Fruit fly (Drosophila melanogaster) whole organism, embryonic: ENCODE measurements around the gene TyrRS.

Experiments used
- ATbp ChIP-seq: fragments of 200-800 bp; sonication (Bioruptor generic); optimal IDR thresholded peaks from 2 replicates; lab custom pipeline; 2017; ENCODE audit warnings: missing biosample characterization, mild to moderate bottlenecking, missing genetic modification characterization, missing genetic modification reagents
- Asciz ChIP-seq: fragments of 200-800 bp; sonication (Bioruptor generic); optimal IDR thresholded peaks from 2 replicates; lab custom pipeline; 2017; ENCODE audit warnings: missing biosample characterization, mild to moderate bottlenecking, missing genetic modification characterization, missing genetic modification reagents
- Bdp1 ChIP-seq: fragments of 200-800 bp; sonication (Bioruptor generic); optimal IDR thresholded peaks from 3 replicates; lab custom pipeline; 2016; ENCODE audit warnings: missing biosample characterization, missing genetic modification characterization
- Blimp-1 ChIP-seq: fragments of 200-800 bp; sonication (Bioruptor generic); optimal IDR thresholded peaks from 3 replicates; lab custom pipeline; 2018; ENCODE audit warnings: missing biosample characterization, missing genetic modification characterization, mild to moderate bottlenecking, moderate library complexity, missing genetic modification reagents
- CG10654 ChIP-seq: fragments of 200-800 bp; sonication (Bioruptor generic); optimal IDR thresholded peaks from 2 replicates; lab custom pipeline; 2016; ENCODE audit warnings: missing biosample characterization, missing genetic modification characterization
- CG10979 ChIP-seq: fragments of 200-800 bp; sonication (Bioruptor generic); optimal IDR thresholded peaks from 2 replicates; lab custom pipeline; 2018; ENCODE audit warnings: missing biosample characterization, mild to moderate bottlenecking, missing genetic modification characterization, moderate library complexity
- CG11504 ChIP-seq: fragments of 200-800 bp; sonication (Bioruptor generic); optimal IDR thresholded peaks from 3 replicates; lab custom pipeline; 2019; ENCODE audit warnings: missing biosample characterization, mild to moderate bottlenecking, missing genetic modification characterization, moderate library complexity
- CG14014 ChIP-seq: fragments of 200-800 bp; sonication (Bioruptor generic); IDR thresholded peaks from 2 replicates; pipeline ENCODE4 v1.3.6; 2022; ENCODE audit warnings: missing biosample characterization, missing genetic modification characterization
- CG1529 ChIP-seq: fragments of 200-800 bp; sonication (Bioruptor generic); optimal IDR thresholded peaks from 3 replicates; lab custom pipeline; 2018; ENCODE audit warnings: missing biosample characterization, missing genetic modification characterization
- CG1603 ChIP-seq: fragments of 200-800 bp; sonication (Bioruptor generic); optimal IDR thresholded peaks from 2 replicates; lab custom pipeline; 2019; ENCODE audit warnings: missing biosample characterization, mild to moderate bottlenecking, missing genetic modification characterization, moderate library complexity
- CG17361 ChIP-seq: fragments of 200-800 bp; sonication (Bioruptor generic); IDR thresholded peaks from 3 replicates; pipeline ENCODE4 v1.3.6; 2022; ENCODE audit warnings: missing biosample characterization, missing genetic modification characterization
- CG18262 ChIP-seq: fragments of 200-800 bp; optimal IDR thresholded peaks from 3 replicates; lab custom pipeline; 2019; ENCODE audit warnings: missing biosample characterization, mild to moderate bottlenecking, missing genetic modification characterization, moderate library complexity
- CG2202 ChIP-seq: fragments of 200-800 bp; sonication (Bioruptor generic); optimal IDR thresholded peaks from 2 replicates; lab custom pipeline; 2018; ENCODE audit warnings: missing biosample characterization, mild to moderate bottlenecking, missing genetic modification characterization
- CG2712 ChIP-seq: fragments of 200-800 bp; optimal IDR thresholded peaks from 3 replicates; lab custom pipeline; 2019; ENCODE audit warnings: missing biosample characterization, mild to moderate bottlenecking, missing genetic modification characterization, moderate library complexity
- CG31441 ChIP-seq: fragments of 200-800 bp; sonication (Bioruptor generic); IDR thresholded peaks from 2 replicates; pipeline ENCODE4 v1.3.6; 2022; ENCODE audit warnings: missing biosample characterization, missing genetic modification characterization
- CG5953 ChIP-seq: fragments of 200-800 bp; sonication (Bioruptor generic); IDR thresholded peaks from 2 replicates; pipeline ENCODE4 v1.3.6; 2022; ENCODE audit warnings: missing biosample characterization, missing genetic modification characterization
- CG8388 ChIP-seq: fragments of 200-800 bp; sonication (Bioruptor generic); optimal IDR thresholded peaks from 2 replicates; lab custom pipeline; 2019; ENCODE audit warnings: missing biosample characterization, mild to moderate bottlenecking, missing genetic modification characterization, moderate library complexity
- Doc3 ChIP-seq: fragments of 200-800 bp; sonication (Bioruptor generic); IDR thresholded peaks from 3 replicates; pipeline ENCODE4 v1.3.6; 2022; ENCODE audit warnings: missing biosample characterization, missing genetic modification characterization; ENCODE audit not compliant: partially characterized antibody
- Elba2 ChIP-seq: fragments of 200-800 bp; sonication (Bioruptor generic); optimal IDR thresholded peaks from 3 replicates; lab custom pipeline; 2016; ENCODE audit warnings: missing biosample characterization, missing genetic modification characterization
- Gsc ChIP-seq: fragments of 200-800 bp; sonication (Bioruptor generic); IDR thresholded peaks from 2 replicates; pipeline ENCODE4 v1.3.6; 2022; ENCODE audit warnings: missing biosample characterization, missing genetic modification characterization
- Neu2 ChIP-seq: fragments of 200-800 bp; sonication (Bioruptor generic); optimal IDR thresholded peaks from 3 replicates; lab custom pipeline; 2016; ENCODE audit warnings: missing biosample characterization, missing genetic modification characterization, borderline replicate concordance
- Sox102F ChIP-seq: fragments of 200-800 bp; sonication (Bioruptor generic); optimal IDR thresholded peaks from 2 replicates; lab custom pipeline; 2018; ENCODE audit warnings: missing biosample characterization, mild to moderate bottlenecking, missing genetic modification characterization, moderate library complexity
- az2 ChIP-seq: fragments of 200-800 bp; sonication (Bioruptor generic); optimal IDR thresholded peaks from 3 replicates; lab custom pipeline; 2016; ENCODE audit warnings: missing biosample characterization, missing genetic modification characterization
- bsh ChIP-seq, 2 experiments: fragments of 200-800 bp; sonication (Bioruptor generic); optimal IDR thresholded peaks; 2 replicates each; lab custom pipeline; 2017 to 2018; ENCODE audit warnings: mild to moderate bottlenecking in 2 of 2, missing biosample characterization in 2 of 2, missing genetic modification characterization in 2 of 2, moderate library complexity in 1 of 2
- chm ChIP-seq: fragments of 200-800 bp; sonication (Bioruptor generic); IDR thresholded peaks from 2 replicates; pipeline ENCODE4 v1.3.6; 2022; ENCODE audit warnings: missing biosample characterization, missing genetic modification characterization
- ci ChIP-seq: fragments of 200-800 bp; sonication (Bioruptor generic); IDR thresholded peaks from 3 replicates; pipeline ENCODE4 v1.3.6; 2022; ENCODE audit warnings: missing biosample characterization, missing genetic modification characterization
- dimm ChIP-seq: fragments of 200-800 bp; sonication (Bioruptor generic); IDR thresholded peaks from 2 replicates; pipeline ENCODE4 v1.3.6; 2022; ENCODE audit warnings: missing biosample characterization, missing genetic modification characterization
- dmrt99B ChIP-seq: fragments of 200-800 bp; sonication (Bioruptor generic); optimal IDR thresholded peaks from 2 replicates; lab custom pipeline; 2018; ENCODE audit warnings: missing biosample characterization, mild to moderate bottlenecking, missing genetic modification characterization, moderate library complexity
- dpn ChIP-seq, 2 experiments: fragments of 200-800 bp; sonication (Bioruptor generic); optimal IDR thresholded peaks; 3 replicates each; lab custom pipeline; 2016; ENCODE audit warnings: missing biosample characterization in 2 of 2, missing genetic modification characterization in 2 of 2
- eyg ChIP-seq: fragments of 200-800 bp; sonication (Bioruptor generic); optimal IDR thresholded peaks from 3 replicates; lab custom pipeline; 2016; ENCODE audit warnings: missing biosample characterization, missing genetic modification characterization
- gem ChIP-seq: fragments of 200-800 bp; sonication (Bioruptor generic); optimal IDR thresholded peaks from 2 replicates; lab custom pipeline; 2019; ENCODE audit warnings: missing biosample characterization, mild to moderate bottlenecking, missing genetic modification characterization, moderate library complexity
- grn ChIP-seq: fragments of 200-800 bp; sonication (Bioruptor generic); optimal IDR thresholded peaks from 3 replicates; lab custom pipeline; 2017; ENCODE audit warnings: missing biosample characterization, missing genetic modification characterization
- luna ChIP-seq: fragments of 200-800 bp; sonication (Bioruptor generic); optimal IDR thresholded peaks from 2 replicates; lab custom pipeline; 2016; ENCODE audit warnings: missing biosample characterization, missing genetic modification characterization
- phol ChIP-seq: fragments of 200-800 bp; sonication (Bioruptor generic); optimal IDR thresholded peaks from 3 replicates; lab custom pipeline; 2018; ENCODE audit warnings: missing biosample characterization, mild to moderate bottlenecking, missing genetic modification characterization, moderate library complexity
- psq ChIP-seq: fragments of 200-800 bp; sonication (Bioruptor generic); optimal IDR thresholded peaks from 2 replicates; lab custom pipeline; 2017; ENCODE audit warnings: missing biosample characterization, missing genetic modification characterization
- rib ChIP-seq: fragments of 200-800 bp; sonication (Bioruptor generic); IDR thresholded peaks from 2 replicates; pipeline ENCODE4 v1.3.6; 2022; ENCODE audit warnings: missing biosample characterization, missing genetic modification characterization
- row ChIP-seq: fragments of 200-800 bp; sonication (Bioruptor generic); IDR thresholded peaks from 3 replicates; pipeline ENCODE4 v1.3.6; 2022; ENCODE audit warnings: missing biosample characterization, missing genetic modification characterization
- sc ChIP-seq, 3 experiments: fragments of >200 bp in 2 of 3; fragments of 200-800 bp in 1 of 3; sonication (Bioruptor generic) in 1 of 3; optimal IDR thresholded peaks; 2 replicates in 2 of 3; 3 replicates in 1 of 3; lab custom pipeline; 2017; ENCODE audit warnings: mild to moderate bottlenecking in 1 of 3, missing biosample characterization in 1 of 3, missing genetic modification characterization in 1 of 3, missing genetic modification reagents in 1 of 3
- sens ChIP-seq: fragments of 200-800 bp; sonication (Bioruptor generic); peaks from one replicate; lab custom pipeline; 2016; ENCODE audit warnings: missing biosample characterization, missing genetic modification characterization
- vvl ChIP-seq: fragments of 200-800 bp; sonication (Bioruptor generic); IDR thresholded peaks from 2 replicates; pipeline ENCODE4 v1.3.6; 2022; ENCODE audit warnings: missing biosample characterization, missing genetic modification characterization
- wor ChIP-seq: fragments of 200-800 bp; sonication (Bioruptor generic); IDR thresholded peaks from 2 replicates; pipeline ENCODE4 v1.3.6; 2022; ENCODE audit warnings: missing biosample characterization, missing genetic modification characterization

Gene TyrRS

dm6 chr3L:16451887-16452751 lies 33.0 kb upstream of the TyrRS start, which contains the start of gene dsx-c73A (continued):
- TF ChIP-seq grn (GFP tag; lab: Kevin White, UChicago), result no peak
- peak; percentile 23 for TF ChIP-seq CG2202 (tag; lab: Kevin White, UChicago)
- TF ChIP-seq eyg (GFP tag; lab: Kevin White, UChicago), result no peak
- TF ChIP-seq CG14014 (GFP tag; lab: Robert Waterston, UW), result no peak
- TF ChIP-seq luna (GFP tag; lab: Kevin White, UChicago), result no peak

dm6 chr3L:16442628-16443027 lies 23.5 kb upstream of the TyrRS start:
- 0 out of 3 replicates have a peak, but pooled peaks have one; percentile 26 for TF ChIP-seq CG17361 (GFP tag; lab: Robert Waterston, UW)
- peak; percentile 44 for TF ChIP-seq CG11504
- TF ChIP-seq CG8388 (GFP tag; lab: Kevin White, UChicago), result peak; percentile 17
- no peak for TF ChIP-seq Doc3 (GFP tag; lab: Robert Waterston, UW)
- peak; percentile 24; the same call in 1 of the 2 replicates for TF ChIP-seq CG31441
- TF ChIP-seq CG18262 (tag; lab: Kevin White, UChicago), result peak; percentile 42
- TF ChIP-seq CG5953 (GFP tag; lab: Robert Waterston, UW), result 0 out of 2 replicates have a peak, but pooled peaks have one; percentile 5
- peak; percentile 27 for TF ChIP-seq Asciz (GFP tag; lab: Kevin White, UChicago)
- no peak for TF ChIP-seq rib
- TF ChIP-seq Gsc (GFP tag; lab: Robert Waterston, UW), result no peak
- TF ChIP-seq Bdp1 (GFP tag; lab: Kevin White, UChicago), result no peak
- TF ChIP-seq dimm (GFP tag; lab: Robert Waterston, UW), result no peak
- no peak for TF ChIP-seq dpn (GFP tag; optimal IDR thresholded peaks at IDR 0.05; lab: Kevin White, UChicago)
- TF ChIP-seq chm (GFP tag; lab: Robert Waterston, UW), result no peak
- TF ChIP-seq phol (tag; lab: Kevin White, UChicago), result peak; percentile 41
- TF ChIP-seq CG1529, result peak; percentile 8
- peak; percentile 1 for TF ChIP-seq az2 (GFP tag; lab: Kevin White, UChicago)
- TF ChIP-seq CG10979 (tag; lab: Kevin White, UChicago), result peak; percentile 35
- no peak for TF ChIP-seq Elba2 (GFP tag; lab: Kevin White, UChicago)
- no peak for TF ChIP-seq sc (optimal IDR thresholded peaks at IDR 0.05; lab: Kevin White, UChicago)
- TF ChIP-seq sc (GFP tag; optimal IDR thresholded peaks at IDR 0.05; lab: Kevin White, UChicago), result no peak
- 0 out of 3 replicates have a peak, but pooled peaks have one; percentile 26 for TF ChIP-seq row (GFP tag; lab: Robert Waterston, UW)
- peak; percentile 23 for TF ChIP-seq sens
- peak; percentile 35 for TF ChIP-seq Blimp-1 (GFP tag; lab: Kevin White, UChicago)
- TF ChIP-seq gem, result peak; percentile 41
- TF ChIP-seq Neu2 (GFP tag; lab: Kevin White, UChicago), result no peak
- peak; percentile 44 for TF ChIP-seq CG1603
- TF ChIP-seq vvl (GFP tag; lab: Robert Waterston, UW), result peak; percentile 26; the same call in 1 of the 2 replicates
- peak; percentile 8 for TF ChIP-seq ATbp
- peak; percentile 70 for TF ChIP-seq Sox102F (GFP tag; lab: Kevin White, UChicago)
- peak in 1 of 2 experiments; percentile 44 for TF ChIP-seq bsh (GFP tag; optimal IDR thresholded peaks at IDR 0.05; lab: Kevin White, UChicago)
- TF ChIP-seq CG10654 (GFP tag; lab: Kevin White, UChicago), result no peak
- TF ChIP-seq psq (GFP tag; lab: Kevin White, UChicago), result no peak
- TF ChIP-seq wor (GFP tag; lab: Robert Waterston, UW), result peak; percentile 45; the same call in 1 of the 2 replicates
- TF ChIP-seq ci (GFP tag; lab: Robert Waterston, UW), result 0 out of 3 replicates have a peak, but pooled peaks have one; percentile 25
- TF ChIP-seq dmrt99B (tag; lab: Kevin White, UChicago), result peak; percentile 43
- TF ChIP-seq CG2712 (tag; lab: Kevin White, UChicago), result peak; percentile 22
